Worm (Caenorhabditis elegans) whole organism, mixed stage, embryonic: Measurements from ENCODE around the gene C53A5.9.

Source experiments
- bed-3 ChIP-seq: fragments of 200-800 bp; sonication (Bioruptor generic); optimal IDR thresholded peaks from 3 replicates; lab custom pipeline; 2018; ENCODE audit warnings: mild to moderate bottlenecking, missing genetic modification characterization, moderate library complexity, missing compliant biosample characterization
- blmp-1 ChIP-seq: fragments of 150-350 bp; optimal IDR thresholded peaks from 2 replicates; lab custom pipeline; 2014; ENCODE audit warnings: missing biosample characterization, missing genetic modification characterization
- ceh-39 ChIP-seq: fragments of 150-350 bp; optimal IDR thresholded peaks from 2 replicates; lab custom pipeline; 2014; ENCODE audit warnings: missing biosample characterization, missing genetic modification characterization
- ceh-43 ChIP-seq: fragments of 200-800 bp; sonication (Bioruptor generic); optimal IDR thresholded peaks from 2 replicates; lab custom pipeline; 2018; ENCODE audit warnings: mild to moderate bottlenecking, missing genetic modification characterization, moderate library complexity, missing compliant biosample characterization
- ceh-83 ChIP-seq: fragments of 200-800 bp; sonication (Bioruptor generic); optimal IDR thresholded peaks from 2 replicates; lab custom pipeline; 2018; ENCODE audit warnings: mild to moderate bottlenecking, missing genetic modification characterization, missing compliant biosample characterization
- ces-1 ChIP-seq: fragments of 150-350 bp; optimal IDR thresholded peaks from 2 replicates; lab custom pipeline; 2014; ENCODE audit warnings: missing biosample characterization, missing genetic modification reagents, missing genetic modification characterization
- cnd-1 ChIP-seq: fragments of 200-800 bp; sonication (Bioruptor generic); optimal IDR thresholded peaks from 2 replicates; lab custom pipeline; 2018; ENCODE audit warnings: mild to moderate bottlenecking, missing genetic modification characterization, missing compliant biosample characterization
- drap-1 ChIP-seq: fragments of 200-800 bp; sonication (Bioruptor generic); optimal IDR thresholded peaks from 3 replicates; lab custom pipeline; 2018; ENCODE audit warnings: mild to moderate bottlenecking, missing genetic modification characterization, missing compliant biosample characterization
- elt-1 ChIP-seq: sonication (generic microtip); optimal IDR thresholded peaks from 2 replicates; lab custom pipeline; 2017; ENCODE audit warnings: missing genetic modification characterization, mild to moderate bottlenecking, missing compliant biosample characterization, antibody characterized with exemption, moderate library complexity, borderline replicate concordance; ENCODE audit not compliant: insufficient read depth
- elt-3 ChIP-seq: fragments of 150-350 bp; optimal IDR thresholded peaks from 2 replicates; lab custom pipeline; 2014; ENCODE audit warnings: missing biosample characterization, missing genetic modification characterization
- flh-1 ChIP-seq: fragments of 200-800 bp; sonication (Bioruptor generic); optimal IDR thresholded peaks from 2 replicates; lab custom pipeline; 2018; ENCODE audit warnings: mild to moderate bottlenecking, missing genetic modification characterization, moderate library complexity, missing compliant biosample characterization
- ham-2 ChIP-seq: fragments of 200-800 bp; sonication (Bioruptor generic); optimal IDR thresholded peaks from 2 replicates; lab custom pipeline; 2018; ENCODE audit warnings: mild to moderate bottlenecking, missing genetic modification characterization, missing compliant biosample characterization
- lin-13 ChIP-seq: fragments of 150-350 bp; optimal IDR thresholded peaks from 2 replicates; lab custom pipeline; 2014; ENCODE audit warnings: missing biosample characterization, missing genetic modification characterization
- lin-32 ChIP-seq: fragments of 200-800 bp; sonication (Bioruptor generic); optimal IDR thresholded peaks from 2 replicates; lab custom pipeline; 2018; ENCODE audit warnings: mild to moderate bottlenecking, missing genetic modification characterization, missing compliant biosample characterization
- mep-1 ChIP-seq: fragments of 150-350 bp; optimal IDR thresholded peaks from 2 replicates; lab custom pipeline; 2017; ENCODE audit warnings: missing biosample characterization, missing genetic modification reagents, missing genetic modification characterization, inconsistent platforms
- nhr-12 ChIP-seq: fragments of 150-350 bp; optimal IDR thresholded peaks from 2 replicates; lab custom pipeline; 2014; ENCODE audit warnings: missing biosample characterization, missing genetic modification characterization
- nhr-2 ChIP-seq: fragments of 150-350 bp; optimal IDR thresholded peaks from 2 replicates; lab custom pipeline; 2014; ENCODE audit warnings: missing biosample characterization, missing genetic modification characterization
- nhr-237 ChIP-seq: fragments of 150-350 bp; optimal IDR thresholded peaks from 2 replicates; lab custom pipeline; 2014; ENCODE audit warnings: missing biosample characterization, missing genetic modification characterization
- nhr-28 ChIP-seq: fragments of 150-350 bp; optimal IDR thresholded peaks from 2 replicates; lab custom pipeline; 2014; ENCODE audit warnings: missing biosample characterization, missing genetic modification characterization
- nhr-76 ChIP-seq: sonication (generic microtip); optimal IDR thresholded peaks from 2 replicates; lab custom pipeline; 2017; ENCODE audit warnings: missing biosample characterization, missing genetic modification characterization
- pha-4 ChIP-seq: fragments of 150-350 bp; optimal IDR thresholded peaks from 2 replicates; lab custom pipeline; 2018; ENCODE audit warnings: missing biosample characterization, missing genetic modification reagents, missing genetic modification characterization
- sem-2 ChIP-seq: fragments of 200-800 bp; sonication (Bioruptor generic); optimal IDR thresholded peaks from 2 replicates; lab custom pipeline; 2018; ENCODE audit warnings: mild to moderate bottlenecking, missing genetic modification characterization, missing compliant biosample characterization
- snpc-4 ChIP-seq: fragments of 150-350 bp; optimal IDR thresholded peaks from 2 replicates; lab custom pipeline; 2014; ENCODE audit warnings: missing biosample characterization, missing genetic modification characterization
- sptf-1 ChIP-seq: sonication (generic microtip); optimal IDR thresholded peaks from 2 replicates; lab custom pipeline; 2017; ENCODE audit warnings: mild to moderate bottlenecking, missing genetic modification characterization, moderate library complexity, missing compliant biosample characterization
- tbx-8 ChIP-seq: fragments of 200-800 bp; sonication (Bioruptor generic); optimal IDR thresholded peaks from 2 replicates; lab custom pipeline; 2018; ENCODE audit warnings: mild to moderate bottlenecking, missing genetic modification characterization, moderate library complexity, missing compliant biosample characterization
- unc-120 ChIP-seq: sonication (generic microtip); optimal IDR thresholded peaks from 2 replicates; lab custom pipeline; 2017; ENCODE audit warnings: missing genetic modification characterization, missing compliant biosample characterization; ENCODE audit not compliant: poor library complexity, severe bottlenecking
- unc-39 ChIP-seq: fragments of 150-350 bp; optimal IDR thresholded peaks from 2 replicates; lab custom pipeline; 2014; ENCODE audit warnings: missing biosample characterization, missing genetic modification characterization
- unc-62 ChIP-seq: fragments of 150-350 bp; optimal IDR thresholded peaks from 2 replicates; lab custom pipeline; 2014; ENCODE audit warnings: missing biosample characterization, missing genetic modification reagents, missing genetic modification characterization
- zip-8 ChIP-seq: fragments of 150-350 bp; optimal IDR thresholded peaks from 2 replicates; lab custom pipeline; 2014; ENCODE audit warnings: missing biosample characterization, missing genetic modification characterization
- ztf-11 ChIP-seq: fragments of 150-350 bp; optimal IDR thresholded peaks from 2 replicates; lab custom pipeline; 2014; ENCODE audit warnings: missing biosample characterization, missing genetic modification characterization

C53A5.9 gene

DNA sequence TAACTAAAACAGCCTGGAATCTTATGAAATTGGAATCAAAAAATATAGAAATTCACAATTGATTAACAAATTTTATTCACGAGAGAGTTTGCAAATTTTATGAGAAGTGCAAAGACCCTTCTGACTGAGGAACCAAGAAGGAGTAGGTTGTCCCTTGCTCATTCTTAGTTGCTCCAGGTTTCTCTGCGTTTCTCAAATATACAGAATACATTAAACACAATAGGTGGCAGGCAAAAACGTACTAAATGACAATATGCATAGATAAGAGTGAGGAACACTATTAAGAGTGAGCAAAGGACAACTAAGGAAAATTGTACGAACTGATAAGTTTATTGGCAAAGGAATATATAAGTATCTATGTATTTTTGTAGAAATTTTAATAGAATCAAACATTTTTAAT, at the start of gene C53A5.9:
Gene C53A5.9 (minus strand): TSS at position 101 of the 400 bp plus-strand sequence.
- TF ChIP-seq ceh-39 (tag; lab: Kevin White, UChicago) (no peak), nhr-12 (tag; lab: Kevin White, UChicago) (no peak), nhr-28 (no peak), ceh-43 (GFP tag; lab: Kevin White, UChicago) (no peak), zip-8 (no peak), nhr-237 (no peak), lin-32 (GFP tag; lab: Kevin White, UChicago) (no peak), sptf-1 (no peak), elt-1 (tag; lab: Kevin White, UChicago) (no peak), ces-1 (no peak), nhr-76 (no peak)

DNA sequence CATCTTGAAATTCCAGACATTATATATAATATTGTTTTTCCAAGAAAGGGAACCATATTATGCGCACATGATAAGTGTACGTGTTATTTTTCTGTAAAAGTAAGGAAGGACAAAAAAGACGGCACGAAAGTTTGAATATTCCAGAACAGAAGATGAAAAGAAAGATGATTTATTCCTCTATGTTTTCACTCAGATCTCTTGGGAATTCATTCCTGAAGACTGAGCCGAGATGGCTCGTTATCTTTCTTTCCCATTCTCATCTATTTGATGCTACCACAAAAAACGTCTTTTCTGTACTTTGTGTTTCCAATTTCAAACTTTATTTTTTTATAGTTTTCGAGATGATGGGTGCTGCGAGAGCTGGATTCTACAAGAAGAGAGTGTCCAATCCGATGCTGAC, 45.1 kb upstream of the C53A5.9 start:
- no peak for TF ChIP-seq nhr-12 (tag; lab: Kevin White, UChicago)

DNA sequence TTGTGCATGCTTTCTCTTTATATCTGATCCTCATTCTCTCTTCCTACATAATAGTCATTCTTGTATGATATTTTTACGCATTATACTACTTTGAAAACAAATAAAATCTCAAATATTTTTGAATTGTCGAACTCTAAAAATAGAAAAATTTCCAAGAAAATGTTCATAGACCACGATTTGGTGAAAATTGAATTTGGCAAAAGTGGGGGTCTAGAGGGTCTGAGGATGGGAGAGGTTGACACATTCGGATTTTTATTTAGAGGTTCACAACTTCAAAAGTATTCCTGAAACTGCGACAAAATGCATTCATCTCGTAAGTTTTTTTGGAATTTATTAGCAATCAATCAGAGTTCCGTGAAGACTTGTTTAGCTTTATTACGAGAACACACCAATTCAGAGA, 41.3 kb upstream of the C53A5.9 start, which contains the start of gene glb-22:
Gene glb-22 (plus strand): TSS at position 301 of the 400 bp plus-strand sequence.
- TF ChIP-seq unc-62 (GFP tag; lab: Kevin White, UChicago) (no peak), nhr-76 (no peak), bed-3 (GFP tag; lab: Kevin White, UChicago) (no peak), cnd-1 (tag; lab: Kevin White, UChicago) (no peak), lin-13 (no peak), tbx-8 (GFP tag; lab: Kevin White, UChicago) (no peak)

DNA sequence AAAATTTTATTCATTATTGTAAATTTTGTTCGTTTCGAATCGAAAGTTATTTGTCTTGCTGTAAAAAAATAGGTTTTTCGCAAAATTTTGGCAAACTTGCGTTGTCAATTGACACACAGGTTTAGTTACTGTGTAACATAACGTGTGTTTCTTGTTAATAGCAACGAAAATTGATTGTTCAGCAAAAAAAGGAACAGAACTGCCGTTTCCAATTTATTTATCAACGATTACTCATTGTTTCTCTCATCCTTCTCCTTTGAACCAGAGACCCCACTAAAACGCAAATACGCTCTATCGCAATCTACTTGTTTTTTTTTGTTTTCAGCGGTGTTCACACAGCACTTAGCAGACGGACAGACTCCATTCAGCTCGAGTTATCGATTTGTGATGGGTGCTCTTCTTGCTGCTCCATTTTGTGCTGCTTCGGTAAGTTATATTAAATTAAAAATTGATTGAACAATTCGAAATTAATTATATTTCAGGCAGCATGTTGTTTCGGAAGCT, 39.1 kb upstream of the C53A5.9 start, which contains the start of gene R11H6.2:
Gene R11H6.2 (plus strand): TSS at position 326 of the 504 bp plus-strand sequence.
- no peak for TF ChIP-seq nhr-76
- TF ChIP-seq mep-1 (tag; lab: Kevin White, UChicago): peak; percentile 60
- no peak for TF ChIP-seq unc-39 (tag; lab: Kevin White, UChicago)
- TF ChIP-seq sptf-1: no peak

DNA sequence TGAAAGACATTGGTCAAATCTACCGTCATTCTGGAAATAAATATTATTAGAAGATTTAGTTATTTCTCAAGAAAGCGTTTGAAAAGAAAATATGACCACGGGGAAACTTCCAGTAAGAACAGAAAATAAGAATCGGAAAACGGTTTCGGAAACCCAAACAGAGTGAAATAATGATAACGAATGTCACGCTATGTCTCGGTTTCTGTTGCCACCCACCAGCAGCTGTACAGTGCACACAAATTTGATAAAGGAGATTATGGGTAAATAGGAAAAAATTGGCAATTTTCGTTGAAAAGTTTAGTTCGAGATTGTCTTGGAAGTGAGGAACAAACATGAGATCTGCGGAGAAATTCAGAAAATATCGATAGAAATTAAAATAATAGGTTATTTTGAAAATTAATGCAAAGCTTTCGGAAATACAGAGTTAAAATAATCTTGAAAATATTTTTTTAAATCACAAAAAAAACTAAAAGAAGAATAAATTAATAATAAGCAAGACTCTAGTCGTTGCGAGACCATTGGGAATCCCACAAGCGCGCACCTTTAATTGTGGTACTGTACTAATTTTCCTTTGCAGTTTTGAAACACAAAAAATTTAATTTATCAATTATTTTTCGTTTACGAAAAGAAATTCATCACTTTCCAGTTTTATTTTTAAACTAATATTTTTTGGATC, 38.5 kb upstream of the C53A5.9 start, which contains the start of gene pes-9:
Gene pes-9 (minus strand): TSS at position 30 of the 676 bp plus-strand sequence.
- TF ChIP-seq cnd-1 (tag; lab: Kevin White, UChicago) (no peak), ces-1 (no peak), nhr-237 (no peak), nhr-2 (no peak), nhr-12 (tag; lab: Kevin White, UChicago) (no peak), snpc-4 (tag; lab: Kevin White, UChicago) (no peak), mep-1 (tag; lab: Kevin White, UChicago) (no peak), nhr-76 (no peak), blmp-1 (tag; lab: Kevin White, UChicago) (no peak), ham-2 (GFP tag; lab: Kevin White, UChicago) (no peak)
- TF ChIP-seq, all 35 proteins: peak for 0

DNA sequence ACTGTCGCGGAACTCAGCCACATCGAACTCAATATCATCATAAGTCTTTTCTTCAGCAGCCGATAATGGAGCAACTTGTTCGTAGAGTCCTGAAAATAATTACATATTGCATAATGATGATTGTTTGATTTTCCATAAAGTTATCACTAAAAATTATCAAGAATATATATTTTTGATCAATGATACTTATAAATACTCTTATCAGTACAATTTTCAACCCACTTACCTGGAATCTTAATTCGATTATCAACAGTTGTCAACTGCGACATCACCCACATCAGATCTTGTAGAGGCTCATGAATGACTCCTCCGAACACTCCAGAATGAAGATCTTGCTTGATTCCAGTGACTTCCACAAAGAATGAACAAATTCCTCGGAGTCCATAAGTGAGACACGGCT, 37.3 kb upstream of the C53A5.9 start:
- no peak for TF ChIP-seq ztf-11 (tag; lab: Kevin White, UChicago)
- TF ChIP-seq unc-39 (tag; lab: Kevin White, UChicago): no peak
- TF ChIP-seq elt-3: no peak
- TF ChIP-seq ceh-83: no peak
- TF ChIP-seq drap-1: no peak
- TF ChIP-seq unc-120 (tag; lab: Kevin White, UChicago): no peak
- TF ChIP-seq sem-2 (GFP tag; lab: Kevin White, UChicago): no peak
- TF ChIP-seq ham-2 (GFP tag; lab: Kevin White, UChicago): no peak
- no peak for TF ChIP-seq pha-4 (tag; lab: Kevin White, UChicago)
- TF ChIP-seq flh-1 (GFP tag; lab: Kevin White, UChicago): no peak
- TF ChIP-seq tbx-8 (GFP tag; lab: Kevin White, UChicago): no peak
- TF ChIP-seq mep-1 (tag; lab: Kevin White, UChicago): no peak
- TF ChIP-seq lin-32 (GFP tag; lab: Kevin White, UChicago): no peak
- TF ChIP-seq zip-8: no peak
